Worm (Caenorhabditis elegans) whole organism, midembryonic: Measurements from ENCODE around the gene str-94.

Experiments
- T22C8.4 ChIP-seq: fragments of 200-800 bp; sonication (Bioruptor generic); IDR thresholded peaks from 2 replicates; pipeline ENCODE4 v1.3.6; 2022; ENCODE audit warnings: missing genetic modification characterization, missing compliant biosample characterization
- cog-1 ChIP-seq: sonication (generic microtip); optimal IDR thresholded peaks from 2 replicates; lab custom pipeline; 2016; ENCODE audit warnings: missing genetic modification characterization, missing compliant biosample characterization
- flt-1 ChIP-seq: fragments of 200-800 bp; sonication (Bioruptor generic); IDR thresholded peaks from 2 replicates; pipeline ENCODE4 v1.3.6; 2022; ENCODE audit warnings: missing genetic modification characterization, missing compliant biosample characterization
- klf-2 ChIP-seq: fragments of 200-800 bp; sonication (Bioruptor generic); conservative IDR thresholded peaks from 2 replicates; pipeline ENCODE4 v1.3.6; 2022; ENCODE audit warnings: missing genetic modification reagents, missing genetic modification characterization, missing compliant biosample characterization
- med-1 ChIP-seq: sonication (generic microtip); optimal IDR thresholded peaks from 2 replicates; lab custom pipeline; 2017; ENCODE audit warnings: missing genetic modification characterization, mild to moderate bottlenecking, missing compliant biosample characterization, antibody characterized with exemption, missing genetic modification reagents; ENCODE audit not compliant: insufficient read depth
- ref-1 ChIP-seq: fragments of 200-800 bp; sonication (Bioruptor generic); conservative IDR thresholded peaks from 2 replicates; pipeline ENCODE4 v1.3.6; 2022; ENCODE audit warnings: missing genetic modification reagents, missing genetic modification characterization, missing compliant biosample characterization
- tab-1 ChIP-seq: fragments of 200-800 bp; sonication (Bioruptor generic); IDR thresholded peaks from 2 replicates; pipeline ENCODE4 v1.3.6; 2022; ENCODE audit warnings: missing genetic modification characterization, missing compliant biosample characterization
- ztf-23 ChIP-seq: fragments of 200-800 bp; sonication (Bioruptor generic); IDR thresholded peaks from 2 replicates; pipeline ENCODE4 v1.3.6; 2022; ENCODE audit warnings: missing genetic modification reagents, missing genetic modification characterization, missing compliant biosample characterization
- ztf-29 ChIP-seq: fragments of 200-800 bp; sonication (Bioruptor generic); IDR thresholded peaks from 2 replicates; pipeline ENCODE4 v1.3.6; 2022; ENCODE audit warnings: missing genetic modification reagents, missing genetic modification characterization, missing compliant biosample characterization

str-94 gene

ce11 chrV:9273587-9273986 lies 24.5 kb upstream of the str-94 start:
- TF ChIP-seq med-1 (GFP tag; lab: Kevin White, UChicago) (no peak), cog-1 (tag; lab: Kevin White, UChicago) (peak; percentile 27), flt-1 (0 out of 2 replicates have a peak, but pooled peaks have one; percentile 11), tab-1 (no peak), T22C8.4 (GFP tag; lab: Robert Waterston, UW) (no peak)

DNA sequence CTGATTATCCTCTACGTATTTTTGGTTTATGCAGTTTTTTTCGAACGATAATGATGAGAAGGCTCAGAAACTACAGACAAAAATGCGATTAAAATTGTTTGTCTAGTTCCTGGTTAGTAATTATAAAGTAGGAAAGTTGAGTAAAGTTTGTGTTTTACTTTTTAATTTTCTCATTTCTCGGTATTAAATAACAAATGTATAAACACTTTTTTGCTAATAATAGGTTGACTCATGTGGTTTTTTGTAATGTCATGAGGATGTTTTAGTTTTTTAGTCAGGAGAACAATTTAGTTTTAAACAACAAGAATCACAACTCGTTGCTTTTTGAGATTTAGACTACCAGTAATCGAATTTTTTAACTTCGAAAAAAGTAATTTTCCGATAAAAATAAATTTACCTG lies 23.5 kb upstream of the str-94 start:
- TF ChIP-seq ztf-23 (GFP tag; lab: Robert Waterston, UW) (no peak), ztf-29 (GFP tag; lab: Robert Waterston, UW) (no peak), med-1 (GFP tag; lab: Kevin White, UChicago) (no peak), cog-1 (tag; lab: Kevin White, UChicago) (no peak), tab-1 (no peak)

- TF ChIP-seq klf-2 (GFP tag; lab: Robert Waterston, UW) (no peak), cog-1 (tag; lab: Kevin White, UChicago) (no peak), flt-1 (no peak), tab-1 (no peak), med-1 (GFP tag; lab: Kevin White, UChicago) (no peak), ref-1 (GFP tag; lab: Robert Waterston, UW) (no peak), ztf-23 (GFP tag; lab: Robert Waterston, UW) (no peak), T22C8.4 (GFP tag; lab: Robert Waterston, UW) (no peak), ztf-29 (GFP tag; lab: Robert Waterston, UW) (no peak)
These were observed 22.7 kb upstream of the str-94 start for ce11 chrV:9271835-9272234.

- TF ChIP-seq ztf-29 (GFP tag; lab: Robert Waterston, UW) (no peak), tab-1 (no peak), flt-1 (no peak), klf-2 (GFP tag; lab: Robert Waterston, UW) (no peak), cog-1 (tag; lab: Kevin White, UChicago) (no peak), ref-1 (GFP tag; lab: Robert Waterston, UW) (no peak), T22C8.4 (GFP tag; lab: Robert Waterston, UW) (no peak), med-1 (GFP tag; lab: Kevin White, UChicago) (no peak), ztf-23 (GFP tag; lab: Robert Waterston, UW) (no peak)
These were observed 21.3 kb upstream of the str-94 start for ce11 chrV:9270442-9270841.

ce11 chrV:9268202-9268601 lies 19.1 kb upstream of the str-94 start:
- no peak for TF ChIP-seq med-1 (GFP tag; lab: Kevin White, UChicago)

ce11 chrV:9266399-9266798 lies 17.3 kb upstream of the str-94 start, which contains the start of gene slc-17.7:
Gene slc-17.7, minus strand, starts transcription at chrV:9266499.
- TF ChIP-seq ztf-29 (GFP tag; lab: Robert Waterston, UW) = no peak
- TF ChIP-seq tab-1 = no peak
- no peak for TF ChIP-seq flt-1
- no peak for TF ChIP-seq T22C8.4 (GFP tag; lab: Robert Waterston, UW)
- TF ChIP-seq ref-1 (GFP tag; lab: Robert Waterston, UW) = no peak
- TF ChIP-seq cog-1 (tag; lab: Kevin White, UChicago) = no peak
- TF ChIP-seq klf-2 (GFP tag; lab: Robert Waterston, UW) = no peak
- TF ChIP-seq med-1 (GFP tag; lab: Kevin White, UChicago) = no peak
- TF ChIP-seq ztf-23 (GFP tag; lab: Robert Waterston, UW) = no peak

ce11 chrV:9262708-9263107 lies 13.6 kb upstream of the str-94 start:
- TF ChIP-seq flt-1 (no peak), ref-1 (GFP tag; lab: Robert Waterston, UW) (no peak), klf-2 (GFP tag; lab: Robert Waterston, UW) (no peak), ztf-23 (GFP tag; lab: Robert Waterston, UW) (no peak)

- TF ChIP-seq T22C8.4 (GFP tag; lab: Robert Waterston, UW) = no peak
These were observed 12.4 kb upstream of the str-94 start, which contains the start of gene nhr-36 for ce11 chrV:9261492-9261891. Gene nhr-36, minus strand, starts transcription at chrV:9261592.

ce11 chrV:9260411-9260810 lies 11.3 kb upstream of the str-94 start:
- no peak for TF ChIP-seq ztf-29 (GFP tag; lab: Robert Waterston, UW)
- TF ChIP-seq tab-1 = no peak
- no peak for TF ChIP-seq ref-1 (GFP tag; lab: Robert Waterston, UW)
- no peak for TF ChIP-seq T22C8.4 (GFP tag; lab: Robert Waterston, UW)
- TF ChIP-seq cog-1 (tag; lab: Kevin White, UChicago) = no peak
- no peak for TF ChIP-seq flt-1
- TF ChIP-seq ztf-23 (GFP tag; lab: Robert Waterston, UW) = no peak
- TF ChIP-seq klf-2 (GFP tag; lab: Robert Waterston, UW) = no peak
- no peak for TF ChIP-seq med-1 (GFP tag; lab: Kevin White, UChicago)

DNA sequence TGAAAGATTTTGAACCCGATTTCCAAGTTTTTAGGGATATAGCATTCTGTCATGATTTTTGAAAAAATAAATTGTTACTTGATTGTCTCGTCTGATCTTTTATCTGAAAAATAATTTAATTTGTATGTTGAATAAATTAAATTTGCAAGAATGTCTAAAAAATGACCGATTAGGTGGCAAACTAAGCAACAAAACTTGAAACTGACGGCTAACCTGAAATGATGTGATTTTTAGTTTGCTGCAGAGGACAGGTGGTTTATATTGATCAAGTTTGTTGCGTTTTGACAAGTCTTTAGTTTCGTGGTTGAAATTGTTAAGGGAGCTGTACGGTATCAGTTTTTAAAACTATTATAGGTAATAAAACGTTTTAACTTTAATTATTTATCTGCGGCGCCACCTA lies 8.4 kb upstream of the str-94 start, which contains the start of gene F07C3.16:
Gene F07C3.16, minus strand, starts transcription at position 101 of the 400 bp plus-strand sequence.
- no peak for TF ChIP-seq flt-1
- no peak for TF ChIP-seq T22C8.4 (GFP tag; lab: Robert Waterston, UW)
- no peak for TF ChIP-seq ztf-29 (GFP tag; lab: Robert Waterston, UW)
- no peak for TF ChIP-seq klf-2 (GFP tag; lab: Robert Waterston, UW)
- TF ChIP-seq ztf-23 (GFP tag; lab: Robert Waterston, UW) = no peak
- TF ChIP-seq cog-1 (tag; lab: Kevin White, UChicago) = no peak
- no peak for TF ChIP-seq ref-1 (GFP tag; lab: Robert Waterston, UW)
- TF ChIP-seq med-1 (GFP tag; lab: Kevin White, UChicago) = no peak
- TF ChIP-seq tab-1 = no peak
